Fruit fly (Drosophila melanogaster): Measurements from ENCODE around the gene CG1236.

dm6 chr3R:5694461-5694860 is 42.1 kb upstream of the CG1236 start:
- TF ChIP-seq CTCF (optimal IDR thresholded peaks at IDR 0.05), result no peak
- no peak for TF ChIP-seq CG8478 (optimal IDR thresholded peaks at IDR 0.05)
